Fruit fly (Drosophila melanogaster): Measurements from ENCODE around the gene mrn.

Gene mrn

dm6 chr3L:15588514-15589138 is 8.3 kb upstream of the mrn start, which contains the start of gene RhoGAP71E (continued):
- TF ChIP-seq CG3281 (GFP tag; optimal IDR thresholded peaks at IDR 0.05) = no peak
- peak; percentile 91 for TF ChIP-seq Jarid2 (GFP tag; optimal IDR thresholded peaks at IDR 0.05)
- no peak; the same call in 2 of the 3 replicates for TF ChIP-seq HLH4C (GFP tag; IDR thresholded peaks at IDR 0.05; ENCODE audit: partially characterized antibody)
- TF ChIP-seq CG7839 (tag; optimal IDR thresholded peaks at IDR 0.05) = peak; percentile 44
- TF ChIP-seq twi (tag; optimal IDR thresholded peaks at IDR 0.05) = no peak
- TF ChIP-seq grau (tag; optimal IDR thresholded peaks at IDR 0.05) = peak; percentile 63
- no peak for TF ChIP-seq jigr1 (GFP tag; IDR thresholded peaks at IDR 0.05)
- TF ChIP-seq CG2129 (GFP tag; IDR thresholded peaks at IDR 0.05; ENCODE audit: partially characterized antibody) = no peak
- peak; percentile 2 for TF ChIP-seq Hsf (GFP tag; optimal IDR thresholded peaks at IDR 0.05)
- TF ChIP-seq dmrt11E (tag; optimal IDR thresholded peaks at IDR 0.05) = peak; percentile 21
- TF ChIP-seq CG12769 (tag; optimal IDR thresholded peaks at IDR 0.05) = peak; percentile 21
- peak; percentile 55 for TF ChIP-seq CG31441 (GFP tag; IDR thresholded peaks at IDR 0.05)
- TF ChIP-seq pita (GFP tag; optimal IDR thresholded peaks at IDR 0.05) = no peak
- TF ChIP-seq CG1233 (GFP tag; optimal IDR thresholded peaks at IDR 0.05) = peak; percentile 8
- peak; percentile 27 for TF ChIP-seq NC2β (GFP tag; optimal IDR thresholded peaks at IDR 0.05)
- TF ChIP-seq row (GFP tag; IDR thresholded peaks at IDR 0.05) = peak; percentile 68
- TF ChIP-seq CG9797 (GFP tag; optimal IDR thresholded peaks at IDR 0.05) = peak; percentile 87
- TF ChIP-seq ash1 (GFP tag; optimal IDR thresholded peaks at IDR 0.05) = peak; percentile 28
- TF ChIP-seq CG5953 (GFP tag; IDR thresholded peaks at IDR 0.05) = no peak
- TF ChIP-seq nmo (GFP tag; optimal IDR thresholded peaks at IDR 0.05) = no peak
- TF ChIP-seq NFAT (GFP tag; IDR thresholded peaks at IDR 0.05) = peak; percentile 54; the same call in 1 of the 2 replicates
- TF ChIP-seq HLH54F (GFP tag; optimal IDR thresholded peaks at IDR 0.05) = no peak
- no peak for TF ChIP-seq CG3407 (GFP tag; optimal IDR thresholded peaks at IDR 0.05)
- peak; percentile 38 for TF ChIP-seq CG3163 (GFP tag; optimal IDR thresholded peaks at IDR 0.05)
- TF ChIP-seq CG6254 (GFP tag; optimal IDR thresholded peaks at IDR 0.05) = no peak
- peak; percentile 44 for TF ChIP-seq phol (tag; optimal IDR thresholded peaks at IDR 0.05)
- no peak for TF ChIP-seq jing (GFP tag; optimal IDR thresholded peaks at IDR 0.05)
- TF ChIP-seq CG4282 (GFP tag; optimal IDR thresholded peaks at IDR 0.05) = no peak
- no peak for TF ChIP-seq CG16815 (GFP tag; optimal IDR thresholded peaks at IDR 0.05)
- TF ChIP-seq NfI (GFP tag; optimal IDR thresholded peaks at IDR 0.05) = peak; percentile 54
- TF ChIP-seq vnd (GFP tag; IDR thresholded peaks at IDR 0.05; ENCODE audit: partially characterized antibody) = no peak
- TF ChIP-seq CG7786 (GFP tag; optimal IDR thresholded peaks at IDR 0.05) = no peak
- no peak for TF ChIP-seq CG6654 (GFP tag; optimal IDR thresholded peaks at IDR 0.05)
- peak; percentile 10 for TF ChIP-seq CG12219 (GFP tag; optimal IDR thresholded peaks at IDR 0.05)
- TF ChIP-seq repo (GFP tag; optimal IDR thresholded peaks at IDR 0.05) = peak; percentile 28
- peak; percentile 74 for TF ChIP-seq CG8924 (tag; optimal IDR thresholded peaks at IDR 0.05)
- no peak for TF ChIP-seq slou (GFP tag; optimal IDR thresholded peaks at IDR 0.05)
- peak; percentile 1 for TF ChIP-seq CG18619 (GFP tag; optimal IDR thresholded peaks at IDR 0.05)
- no peak for TF ChIP-seq sna (GFP tag; IDR thresholded peaks at IDR 0.05; ENCODE audit: partially characterized antibody)
- TF ChIP-seq CG10979 (tag; optimal IDR thresholded peaks at IDR 0.05) = peak; percentile 28
- TF ChIP-seq nom (GFP tag; optimal IDR thresholded peaks at IDR 0.05) = peak; percentile 58
- no peak for TF ChIP-seq Dref (GFP tag; IDR thresholded peaks at IDR 0.05)
- peak; percentile 27; the same call in 1 of the 3 replicates for TF ChIP-seq B-H1 (GFP tag; IDR thresholded peaks at IDR 0.05)
- TF ChIP-seq tap (tag; optimal IDR thresholded peaks at IDR 0.05) = peak; percentile 49
- TF ChIP-seq Blimp-1 (GFP tag; optimal IDR thresholded peaks at IDR 0.05) = no peak
- TF ChIP-seq CG34224 (GFP tag; IDR thresholded peaks at IDR 0.05; ENCODE audit: partially characterized antibody) = 0 out of 3 replicates have a peak, but pooled peaks have one; percentile 14
- TF ChIP-seq CG10274 (GFP tag; optimal IDR thresholded peaks at IDR 0.05) = no peak
- TF ChIP-seq CG9609 (GFP tag; optimal IDR thresholded peaks at IDR 0.05) = no peak
- TF ChIP-seq CG16863 (GFP tag; optimal IDR thresholded peaks at IDR 0.05) = no peak

All from whole organism, embryonic.